Fruit fly (Drosophila melanogaster) whole organism, embryonic: ENCODE measurements around the gene HipHop.

ENCODE experiments used
- Atf6 ChIP-seq: fragments of 200-800 bp; sonication (Bioruptor generic); IDR thresholded peaks from 2 replicates; pipeline ENCODE4 v1.3.6; 2022; ENCODE audit warnings: missing biosample characterization, missing genetic modification characterization
- B-H1 ChIP-seq: fragments of 200-800 bp; sonication (Bioruptor generic); IDR thresholded peaks from 3 replicates; pipeline ENCODE4 v1.3.6; 2022; ENCODE audit warnings: missing biosample characterization, missing genetic modification characterization
- Bteb2 ChIP-seq: fragments of 200-800 bp; sonication (Bioruptor generic); optimal IDR thresholded peaks from 2 replicates; lab custom pipeline; 2016; ENCODE audit warnings: missing biosample characterization, missing genetic modification characterization
- CG1024 ChIP-seq: fragments of 200-800 bp; sonication (Bioruptor generic); IDR thresholded peaks from 2 replicates; pipeline ENCODE4 v1.3.6; 2022; ENCODE audit warnings: missing biosample characterization, missing genetic modification characterization
- CG10431 ChIP-seq: fragments of 200-800 bp; sonication (Bioruptor generic); optimal IDR thresholded peaks from 3 replicates; lab custom pipeline; 2018; ENCODE audit warnings: missing biosample characterization, mild to moderate bottlenecking, missing genetic modification characterization
- CG12071 ChIP-seq: fragments of 200-800 bp; sonication (Bioruptor generic); optimal IDR thresholded peaks from 3 replicates; lab custom pipeline; 2018; ENCODE audit warnings: missing biosample characterization, mild to moderate bottlenecking, missing genetic modification characterization
- CG13775 ChIP-seq: fragments of 200-800 bp; sonication (Bioruptor generic); optimal IDR thresholded peaks from 3 replicates; lab custom pipeline; 2017; ENCODE audit warnings: missing biosample characterization, mild to moderate bottlenecking, missing genetic modification characterization
- CG1603 ChIP-seq: fragments of 200-800 bp; sonication (Bioruptor generic); optimal IDR thresholded peaks from 2 replicates; lab custom pipeline; 2019; ENCODE audit warnings: missing biosample characterization, mild to moderate bottlenecking, missing genetic modification characterization, moderate library complexity
- CG16815 ChIP-seq: fragments of 200-800 bp; sonication (Bioruptor generic); optimal IDR thresholded peaks from 3 replicates; lab custom pipeline; 2017; ENCODE audit warnings: missing biosample characterization, mild to moderate bottlenecking, missing genetic modification characterization
- CG18476 ChIP-seq: fragments of 200-800 bp; sonication (Bioruptor generic); optimal IDR thresholded peaks from 2 replicates; lab custom pipeline; 2016; ENCODE audit warnings: missing biosample characterization, mild to moderate bottlenecking, missing genetic modification characterization
- CG2199 ChIP-seq: fragments of 200-800 bp; sonication (Bioruptor generic); IDR thresholded peaks from 3 replicates; pipeline ENCODE4 v1.3.6; 2022; ENCODE audit warnings: missing biosample characterization, missing genetic modification characterization
- CG30020 ChIP-seq: fragments of 200-800 bp; optimal IDR thresholded peaks from 2 replicates; lab custom pipeline; 2019; ENCODE audit warnings: missing biosample characterization, mild to moderate bottlenecking, missing genetic modification characterization, moderate library complexity
- CG30431 ChIP-seq: fragments of 200-800 bp; sonication (Bioruptor generic); optimal IDR thresholded peaks from 2 replicates; lab custom pipeline; 2017; ENCODE audit warnings: missing biosample characterization, missing genetic modification characterization
- CG32532 ChIP-seq: fragments of 200-800 bp; sonication (Bioruptor generic); IDR thresholded peaks from 2 replicates; pipeline ENCODE4 v1.3.6; 2022; ENCODE audit warnings: missing biosample characterization, missing genetic modification characterization
- CG32767 ChIP-seq: fragments of 200-800 bp; sonication (Bioruptor generic); IDR thresholded peaks from 2 replicates; pipeline ENCODE4 v1.3.6; 2022; ENCODE audit warnings: missing biosample characterization, missing genetic modification characterization
- CG3838 ChIP-seq: fragments of 200-800 bp; sonication (Bioruptor generic); optimal IDR thresholded peaks from 3 replicates; lab custom pipeline; 2016; ENCODE audit warnings: missing biosample characterization, missing genetic modification characterization
- CG4360 ChIP-seq: fragments of 200-800 bp; sonication (Bioruptor generic); IDR thresholded peaks from 2 replicates; pipeline ENCODE4 v1.3.6; 2022; ENCODE audit warnings: missing biosample characterization, missing genetic modification characterization
- CG4730 ChIP-seq: fragments of 200-800 bp; sonication (Bioruptor generic); IDR thresholded peaks from 2 replicates; pipeline ENCODE4 v1.3.6; 2022; ENCODE audit warnings: missing biosample characterization, missing genetic modification characterization
- CG6272 ChIP-seq: fragments of 200-800 bp; sonication (Bioruptor generic); IDR thresholded peaks from 2 replicates; pipeline ENCODE4 v1.3.6; 2022; ENCODE audit warnings: missing biosample characterization, missing genetic modification characterization
- CG6654 ChIP-seq: fragments of 200-800 bp; sonication (Bioruptor generic); optimal IDR thresholded peaks from 2 replicates; lab custom pipeline; 2017; ENCODE audit warnings: missing biosample characterization, mild to moderate bottlenecking, missing genetic modification characterization
- CG7786 ChIP-seq: fragments of 200-800 bp; sonication (Bioruptor generic); optimal IDR thresholded peaks from 2 replicates; lab custom pipeline; 2016; ENCODE audit warnings: missing biosample characterization, missing genetic modification characterization
- CG8924 ChIP-seq: fragments of 200-800 bp; optimal IDR thresholded peaks from 3 replicates; lab custom pipeline; 2019; ENCODE audit warnings: missing biosample characterization, mild to moderate bottlenecking, missing genetic modification characterization, moderate library complexity
- CG9932 ChIP-seq: fragments of 200-800 bp; sonication (Bioruptor generic); IDR thresholded peaks from 2 replicates; pipeline ENCODE4 v1.3.6; 2022; ENCODE audit warnings: missing biosample characterization, missing genetic modification characterization
- D ChIP-seq, 2 experiments: fragments of 200-800 bp in 1 of 2; fragments of >200 bp in 1 of 2; sonication (Bioruptor generic) in 1 of 2; optimal IDR thresholded peaks; 2 replicates in 1 of 2; 3 replicates in 1 of 2; lab custom pipeline; 2017; ENCODE audit warnings: mild to moderate bottlenecking in 1 of 2, missing biosample characterization in 1 of 2, missing genetic modification characterization in 1 of 2, missing genetic modification reagents in 1 of 2
- Dref ChIP-seq: fragments of 200-800 bp; sonication (Bioruptor generic); IDR thresholded peaks from 2 replicates; pipeline ENCODE4 v1.3.6; 2022; ENCODE audit warnings: missing biosample characterization, missing genetic modification characterization
- Ets65A ChIP-seq: fragments of 200-800 bp; sonication (Bioruptor generic); peaks from one replicate; lab custom pipeline; 2016; ENCODE audit warnings: missing biosample characterization, missing genetic modification characterization
- Ets97D ChIP-seq: fragments of 200-800 bp; sonication (Bioruptor generic); optimal IDR thresholded peaks from 3 replicates; lab custom pipeline; 2016; ENCODE audit warnings: missing biosample characterization, missing genetic modification characterization
- H15 ChIP-seq: fragments of 200-800 bp; sonication (Bioruptor generic); IDR thresholded peaks from 3 replicates; pipeline ENCODE4 v1.3.6; 2022; ENCODE audit warnings: missing biosample characterization, missing genetic modification characterization
- Hey ChIP-seq: fragments of 200-800 bp; sonication (Bioruptor generic); optimal IDR thresholded peaks from 3 replicates; lab custom pipeline; 2018; ENCODE audit warnings: missing biosample characterization, mild to moderate bottlenecking, missing genetic modification characterization
- Lpt ChIP-seq: fragments of >200 bp; optimal IDR thresholded peaks from 2 replicates; lab custom pipeline; 2018; ENCODE audit warnings: missing biosample characterization, missing genetic modification characterization
- Nf-YB ChIP-seq: fragments of 200-800 bp; sonication (Bioruptor generic); optimal IDR thresholded peaks from 3 replicates; lab custom pipeline; 2019; ENCODE audit warnings: missing biosample characterization, mild to moderate bottlenecking, missing genetic modification characterization, moderate library complexity
- Nf-YC ChIP-seq: fragments of 200-800 bp; optimal IDR thresholded peaks from 3 replicates; lab custom pipeline; 2019; ENCODE audit warnings: missing biosample characterization, mild to moderate bottlenecking, missing genetic modification characterization, moderate library complexity
- Poxn ChIP-seq: fragments of 200-800 bp; sonication (Bioruptor generic); IDR thresholded peaks from 2 replicates; pipeline ENCODE4 v1.3.6; 2022; ENCODE audit warnings: missing biosample characterization, missing genetic modification characterization
- ara ChIP-seq: fragments of 200-800 bp; sonication (Bioruptor generic); IDR thresholded peaks from 2 replicates; pipeline ENCODE4 v1.3.6; 2022; ENCODE audit warnings: missing biosample characterization, missing genetic modification characterization
- bowl ChIP-seq: fragments of 200-800 bp; sonication (Bioruptor generic); IDR thresholded peaks from 2 replicates; pipeline ENCODE4 v1.3.6; 2022; ENCODE audit warnings: missing biosample characterization, missing genetic modification characterization
- cas ChIP-seq: fragments of 200-800 bp; sonication (Bioruptor generic); IDR thresholded peaks from 2 replicates; pipeline ENCODE4 v1.3.6; 2022; ENCODE audit warnings: missing biosample characterization, missing genetic modification characterization
- cg ChIP-seq: fragments of 200-800 bp; sonication (Bioruptor generic); optimal IDR thresholded peaks from 3 replicates; lab custom pipeline; 2019; ENCODE audit warnings: missing biosample characterization, mild to moderate bottlenecking, missing genetic modification characterization, moderate library complexity
- corto ChIP-seq: fragments of 200-800 bp; sonication (Bioruptor generic); optimal IDR thresholded peaks from 2 replicates; lab custom pipeline; 2016; ENCODE audit warnings: missing biosample characterization, mild to moderate bottlenecking, missing genetic modification characterization, moderate library complexity
- crol ChIP-seq: fragments of 200-800 bp; sonication (Bioruptor generic); IDR thresholded peaks from 2 replicates; pipeline ENCODE4 v1.3.6; 2022; ENCODE audit warnings: missing biosample characterization, missing genetic modification characterization
- en ChIP-seq: fragments of 200-800 bp; sonication (Bioruptor generic); optimal IDR thresholded peaks from 2 replicates; lab custom pipeline; 2016; ENCODE audit warnings: missing biosample characterization, missing genetic modification characterization
- exex ChIP-seq: fragments of 200-800 bp; sonication (Bioruptor generic); optimal IDR thresholded peaks from 4 replicates; lab custom pipeline; 2018; ENCODE audit warnings: missing biosample characterization, mild to moderate bottlenecking, missing genetic modification characterization, moderate library complexity
- knrl ChIP-seq: fragments of 200-800 bp; sonication (Bioruptor generic); IDR thresholded peaks from 3 replicates; pipeline ENCODE4 v1.3.6; 2022; ENCODE audit warnings: missing biosample characterization, missing genetic modification characterization; ENCODE audit not compliant: partially characterized antibody
- lbe ChIP-seq: fragments of 200-800 bp; sonication (Bioruptor generic); optimal IDR thresholded peaks from 2 replicates; lab custom pipeline; 2016; ENCODE audit warnings: missing biosample characterization, mild to moderate bottlenecking, missing genetic modification characterization
- maf-S ChIP-seq: fragments of 200-800 bp; sonication (Bioruptor generic); optimal IDR thresholded peaks from 2 replicates; lab custom pipeline; 2016; ENCODE audit warnings: missing biosample characterization, missing genetic modification characterization
- nerfin-1 ChIP-seq: fragments of 200-800 bp; sonication (Bioruptor generic); optimal IDR thresholded peaks from 3 replicates; lab custom pipeline; 2019; ENCODE audit warnings: missing biosample characterization, mild to moderate bottlenecking, missing genetic modification characterization, moderate library complexity
- phol ChIP-seq: fragments of 200-800 bp; sonication (Bioruptor generic); optimal IDR thresholded peaks from 3 replicates; lab custom pipeline; 2018; ENCODE audit warnings: missing biosample characterization, mild to moderate bottlenecking, missing genetic modification characterization, moderate library complexity
- pnt ChIP-seq: fragments of 200-800 bp; sonication (Bioruptor generic); optimal IDR thresholded peaks from 3 replicates; lab custom pipeline; 2016; ENCODE audit warnings: missing biosample characterization, missing genetic modification characterization
- pros ChIP-seq: fragments of 200-800 bp; sonication (Bioruptor generic); optimal IDR thresholded peaks from 3 replicates; lab custom pipeline; 2019; ENCODE audit warnings: missing biosample characterization, mild to moderate bottlenecking, missing genetic modification characterization, moderate library complexity
- scrt ChIP-seq: fragments of 200-800 bp; sonication (Bioruptor generic); optimal IDR thresholded peaks from 2 replicates; lab custom pipeline; 2018; ENCODE audit warnings: missing biosample characterization, mild to moderate bottlenecking, missing genetic modification characterization, moderate library complexity
- seq ChIP-seq: fragments of 200-800 bp; sonication (Bioruptor generic); IDR thresholded peaks from 2 replicates; pipeline ENCODE4 v1.3.6; 2022; ENCODE audit warnings: missing biosample characterization, missing genetic modification characterization
- unc-4 ChIP-seq: fragments of 200-800 bp; sonication (Bioruptor generic); IDR thresholded peaks from 2 replicates; pipeline ENCODE4 v1.3.6; 2022; ENCODE audit warnings: missing biosample characterization, missing genetic modification characterization; ENCODE audit not compliant: partially characterized antibody

The HipHop gene

DNA sequence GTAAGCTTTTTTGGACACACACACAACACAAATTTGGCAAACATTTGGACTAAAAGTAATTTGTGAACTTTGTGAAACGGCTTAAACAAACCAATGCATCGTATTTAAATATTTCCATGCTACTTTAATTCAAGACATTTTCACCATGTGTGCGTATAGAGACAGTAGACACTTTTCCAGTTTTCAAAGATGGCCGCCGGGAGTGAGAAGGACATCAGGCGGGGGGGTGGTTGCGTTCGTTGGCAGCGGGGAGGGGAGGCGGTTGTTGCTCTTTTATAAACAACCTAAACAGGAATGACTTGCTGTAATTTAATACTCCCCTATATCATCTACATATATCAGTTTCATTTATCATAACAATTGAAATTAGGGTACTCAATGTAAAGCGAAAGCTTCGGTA, 32.5 kb downstream of the HipHop start:
- TF ChIP-seq lbe (GFP tag; lab: Kevin White, UChicago), result no peak
- no peak for TF ChIP-seq CG13775 (GFP tag; lab: Kevin White, UChicago)
- TF ChIP-seq CG32532 (GFP tag; lab: Robert Waterston, UW), result no peak
- TF ChIP-seq CG32767 (GFP tag; lab: Robert Waterston, UW), result 0 out of 2 replicates have a peak, but pooled peaks have one; percentile 26
- TF ChIP-seq CG30431, result no peak
- peak; percentile 88; the same call in 1 of the 2 replicates for TF ChIP-seq crol (GFP tag; lab: Robert Waterston, UW)
- TF ChIP-seq CG2199 (GFP tag; lab: Robert Waterston, UW), result 0 out of 3 replicates have a peak, but pooled peaks have one; percentile 24
- no peak for TF ChIP-seq CG9932
- no peak for TF ChIP-seq CG7786
- TF ChIP-seq CG8924 (tag; lab: Kevin White, UChicago), result no peak
- TF ChIP-seq Lpt (GFP tag; lab: Kevin White, UChicago), result no peak
- peak; percentile 53 for TF ChIP-seq phol (tag; lab: Kevin White, UChicago)
- peak; percentile 9 for TF ChIP-seq scrt (GFP tag; lab: Kevin White, UChicago)
- no peak for TF ChIP-seq CG4730 (GFP tag; lab: Robert Waterston, UW)
- no peak for TF ChIP-seq pnt
- no peak for TF ChIP-seq bowl (GFP tag; lab: Robert Waterston, UW)
- peak; percentile 7 for TF ChIP-seq pros

DNA sequence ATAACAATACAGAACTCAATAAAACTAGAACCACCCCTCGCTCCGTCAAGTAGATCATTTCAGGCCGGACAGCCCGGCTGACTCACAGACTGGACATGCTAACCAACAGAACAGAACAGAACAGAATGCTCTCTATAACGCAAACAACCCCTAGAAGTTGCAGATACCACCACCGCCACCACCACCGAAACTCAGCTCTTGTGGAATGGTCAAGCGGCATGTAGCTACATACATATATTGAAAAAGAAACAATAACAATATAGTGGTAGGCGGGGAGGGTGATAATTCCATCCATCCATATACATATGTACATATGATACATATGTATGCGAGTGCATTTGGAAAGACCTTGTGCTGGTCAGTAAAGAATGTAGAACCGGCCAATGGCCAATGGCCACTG, 33.4 kb downstream of the HipHop start:
- no peak for TF ChIP-seq CG6654 (GFP tag; lab: Kevin White, UChicago)
- no peak for TF ChIP-seq B-H1 (GFP tag; lab: Robert Waterston, UW)
- TF ChIP-seq H15, result no peak
- TF ChIP-seq CG3838 (GFP tag; lab: Kevin White, UChicago), result no peak
- TF ChIP-seq CG6272 (GFP tag; lab: Robert Waterston, UW), result no peak
- no peak for TF ChIP-seq corto
- TF ChIP-seq CG30020 (tag; lab: Kevin White, UChicago), result no peak
- no peak for TF ChIP-seq en (GFP tag; lab: Kevin White, UChicago)
- TF ChIP-seq CG16815 (GFP tag; lab: Kevin White, UChicago), result no peak
- TF ChIP-seq scrt (GFP tag; lab: Kevin White, UChicago), result no peak
- no peak for TF ChIP-seq Atf6 (GFP tag; lab: Robert Waterston, UW)
- TF ChIP-seq Hey (tag; lab: Kevin White, UChicago), result no peak
- TF ChIP-seq Bteb2, result no peak
- no peak for TF ChIP-seq Dref
- TF ChIP-seq ara (GFP tag; lab: Robert Waterston, UW), result no peak
- peak; percentile 37 for TF ChIP-seq cg
- TF ChIP-seq cas, result no peak
- no peak for TF ChIP-seq CG10431 (GFP tag; lab: Kevin White, UChicago)
- peak; percentile 71 for TF ChIP-seq nerfin-1 (tag; lab: Kevin White, UChicago)
- no peak for TF ChIP-seq knrl (GFP tag; lab: Robert Waterston, UW)
- TF ChIP-seq exex (tag; lab: Kevin White, UChicago), result no peak
- TF ChIP-seq CG1024 (GFP tag; lab: Robert Waterston, UW), result no peak
- no peak for TF ChIP-seq unc-4 (GFP tag; lab: Robert Waterston, UW)
- TF ChIP-seq maf-S, result no peak
- TF ChIP-seq CG1603, result no peak
- peak; percentile 49 for TF ChIP-seq CG18476 (GFP tag; lab: Kevin White, UChicago)
- TF ChIP-seq Nf-YC (tag; lab: Kevin White, UChicago), result peak; percentile 84
- no peak for TF ChIP-seq CG12071
- TF ChIP-seq pros, result peak; percentile 62
- TF ChIP-seq Ets65A (GFP tag; lab: Kevin White, UChicago), result peak; percentile 64
- TF ChIP-seq Poxn (GFP tag; lab: Robert Waterston, UW), result no peak
- peak; percentile 84 for TF ChIP-seq seq (GFP tag; lab: Robert Waterston, UW)
- no peak for TF ChIP-seq Ets97D (GFP tag; lab: Kevin White, UChicago)
- peak; percentile 45 for TF ChIP-seq D (optimal IDR thresholded peaks at IDR 0.05; lab: Kevin White, UChicago)
- TF ChIP-seq D (GFP tag; optimal IDR thresholded peaks at IDR 0.05; lab: Kevin White, UChicago), result no peak
- TF ChIP-seq CG4360 (GFP tag; lab: Robert Waterston, UW), result no peak
- peak; percentile 90 for TF ChIP-seq Nf-YB
